Worm (Caenorhabditis elegans): ENCODE results near the gene K03B8.14.
"Not testable (repeated sequence)": the region's sequence is repeated elsewhere in the genome, so short reads cannot be mapped to it uniquely, and the experiment has no call there.

DNA sequence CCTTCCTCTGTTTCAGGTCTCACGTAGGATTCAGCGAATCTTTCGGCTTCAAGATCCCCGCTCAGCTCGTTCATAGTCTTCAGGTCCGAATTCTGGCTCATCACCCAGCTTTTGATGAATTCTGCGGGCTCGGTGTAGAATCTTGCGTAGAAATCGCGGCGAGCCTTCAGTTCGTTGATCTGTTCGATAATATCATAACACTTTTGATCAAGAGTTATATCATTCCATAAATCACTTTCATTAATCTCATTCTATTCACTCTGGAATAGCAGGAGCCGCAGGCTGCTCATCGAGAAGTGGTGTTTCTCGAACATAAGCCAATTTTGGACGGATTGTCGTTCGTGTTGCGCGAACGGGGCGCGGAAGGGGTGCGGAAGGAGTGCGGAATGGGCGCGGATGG is 4.7 kb downstream of the K03B8.14 start, which contains the start of gene K03B8.4:
- not testable (repeated sequence) for TF ChIP-seq ama-1 (optimal IDR thresholded peaks at IDR 0.05); tbx-11 (GFP tag; IDR thresholded peaks at IDR 0.05); ceh-36 (tag; optimal IDR thresholded peaks at IDR 0.05); ets-7 (tag; optimal IDR thresholded peaks at IDR 0.05); ceh-13 (GFP tag; optimal IDR thresholded peaks at IDR 0.05); tra-4 (tag; optimal IDR thresholded peaks at IDR 0.05); flt-1 (GFP tag; IDR thresholded peaks at IDR 0.05); hmg-4 (GFP tag; optimal IDR thresholded peaks at IDR 0.05); tbx-37 (GFP tag; conservative IDR thresholded peaks at IDR 0.05); scrt-1 (GFP tag; IDR thresholded peaks at IDR 0.05); sea-1 (GFP tag; conservative IDR thresholded peaks at IDR 0.05); hnd-1 (tag; optimal IDR thresholded peaks at IDR 0.05); aly-1 (tag; optimal IDR thresholded peaks at IDR 0.05)

Data from whole organism, early embryonic.